Worm (Caenorhabditis elegans) whole organism, late embryonic: Measurements from ENCODE around the gene fpn-1.2.

ENCODE experiments used
- K02D7.2 ChIP-seq: sonication (generic microtip); optimal IDR thresholded peaks from 2 replicates; lab custom pipeline; 2017; ENCODE audit warnings: mild to moderate bottlenecking, missing genetic modification characterization, missing compliant biosample characterization
- ama-1 ChIP-seq: fragments of 150-350 bp; optimal IDR thresholded peaks from 2 replicates; lab custom pipeline; 2014
- ceh-2 ChIP-seq: sonication (generic microtip); optimal IDR thresholded peaks from 2 replicates; lab custom pipeline; 2016; ENCODE audit warnings: missing genotype, missing genetic modification characterization, missing compliant biosample characterization
- eyg-1 ChIP-seq: sonication (generic microtip); optimal IDR thresholded peaks from 2 replicates; lab custom pipeline; 2016; ENCODE audit warnings: missing genotype, missing genetic modification characterization, missing compliant biosample characterization
- hlh-30 ChIP-seq: sonication (generic microtip); optimal IDR thresholded peaks from 2 replicates; lab custom pipeline; 2017; ENCODE audit warnings: antibody characterized with exemption, missing genetic modification characterization, missing compliant biosample characterization; ENCODE audit not compliant: insufficient read depth
- lin-11 ChIP-seq: fragments of 200-800 bp; sonication (Bioruptor generic); optimal IDR thresholded peaks from 2 replicates; lab custom pipeline; 2018; ENCODE audit warnings: mild to moderate bottlenecking, missing genetic modification characterization, missing compliant biosample characterization
- nfya-1 ChIP-seq: sonication (generic microtip); optimal IDR thresholded peaks from 2 replicates; lab custom pipeline; 2017; ENCODE audit warnings: missing genetic modification characterization, mild to moderate bottlenecking, missing compliant biosample characterization, antibody characterized with exemption, moderate library complexity
- pat-9 ChIP-seq: fragments of 200-800 bp; sonication (Bioruptor generic); optimal IDR thresholded peaks from 2 replicates; lab custom pipeline; 2018; ENCODE audit warnings: mild to moderate bottlenecking, missing genetic modification characterization, moderate library complexity, missing compliant biosample characterization
- sox-2 ChIP-seq: fragments of 200-800 bp; sonication (Bioruptor generic); IDR thresholded peaks from 2 replicates; pipeline ENCODE4 v1.3.6; 2022; ENCODE audit warnings: missing genetic modification reagents, missing genetic modification characterization, missing compliant biosample characterization

DNA sequence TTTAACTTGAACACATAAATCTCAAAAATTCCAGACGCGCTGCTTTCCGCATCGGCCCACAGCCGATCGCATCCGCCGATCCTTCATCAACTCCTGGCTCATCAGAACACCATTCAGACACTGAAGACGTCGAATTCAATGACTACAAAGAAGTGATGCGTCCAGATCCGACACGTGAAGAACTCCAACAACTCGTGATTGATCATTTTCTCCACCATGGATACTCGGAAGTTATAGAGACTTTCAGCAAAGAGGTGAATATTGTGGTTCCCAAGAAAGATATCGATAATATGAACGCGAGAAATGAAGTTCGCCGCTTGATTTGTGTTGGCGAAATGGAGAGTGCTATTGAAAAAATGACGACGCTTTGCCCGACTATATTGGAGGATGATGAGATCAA lies 4.4 kb upstream of the fpn-1.2 start:
- TF ChIP-seq sox-2 (GFP tag; lab: Robert Waterston, UW) (no peak), ceh-2 (tag; lab: Kevin White, UChicago) (no peak), nfya-1 (tag; lab: Kevin White, UChicago) (no peak), lin-11 (no peak), K02D7.2 (tag; lab: Kevin White, UChicago) (no peak), eyg-1 (tag; lab: Kevin White, UChicago) (no peak), hlh-30 (tag; lab: Kevin White, UChicago) (no peak), ama-1 (lab: Kevin White, UChicago) (no peak), pat-9 (tag; lab: Kevin White, UChicago) (no peak)
